Fruit fly (Drosophila melanogaster) whole organism, embryonic: Measurements from ENCODE around the gene CG9674.

Source experiments
- Asciz ChIP-seq: fragments of 200-800 bp; sonication (Bioruptor generic); optimal IDR thresholded peaks from 2 replicates; lab custom pipeline; 2017; ENCODE audit warnings: missing biosample characterization, mild to moderate bottlenecking, missing genetic modification characterization, missing genetic modification reagents
- B-H2 ChIP-seq: fragments of 200-800 bp; sonication (Bioruptor generic); optimal IDR thresholded peaks from 2 replicates; lab custom pipeline; 2018; ENCODE audit warnings: missing biosample characterization, mild to moderate bottlenecking, missing genetic modification characterization
- Bgb ChIP-seq: fragments of 200-800 bp; sonication (Bioruptor generic); IDR thresholded peaks from 2 replicates; pipeline ENCODE4 v1.3.6; 2022; ENCODE audit warnings: missing biosample characterization, missing genetic modification characterization; ENCODE audit not compliant: partially characterized antibody
- C15 ChIP-seq: fragments of 200-800 bp; sonication (Bioruptor generic); IDR thresholded peaks from 3 replicates; pipeline ENCODE4 v1.3.6; 2022; ENCODE audit warnings: missing biosample characterization, missing genetic modification characterization
- CG1024 ChIP-seq: fragments of 200-800 bp; sonication (Bioruptor generic); IDR thresholded peaks from 2 replicates; pipeline ENCODE4 v1.3.6; 2022; ENCODE audit warnings: missing biosample characterization, missing genetic modification characterization
- CG10321 ChIP-seq: fragments of 200-800 bp; sonication (Bioruptor generic); IDR thresholded peaks from 2 replicates; pipeline ENCODE4 v1.3.6; 2022; ENCODE audit warnings: missing biosample characterization, missing genetic modification characterization
- CG12659 ChIP-seq: fragments of 200-800 bp; sonication (Bioruptor generic); optimal IDR thresholded peaks from 3 replicates; lab custom pipeline; 2017; ENCODE audit warnings: mild to moderate bottlenecking, missing biosample characterization, missing genetic modification reagents, missing genetic modification characterization
- CG12744 ChIP-seq: fragments of 200-800 bp; sonication (Bioruptor generic); optimal IDR thresholded peaks from 2 replicates; lab custom pipeline; 2016; ENCODE audit warnings: missing biosample characterization, missing genetic modification characterization
- CG16815 ChIP-seq: fragments of 200-800 bp; sonication (Bioruptor generic); optimal IDR thresholded peaks from 3 replicates; lab custom pipeline; 2017; ENCODE audit warnings: missing biosample characterization, mild to moderate bottlenecking, missing genetic modification characterization
- CG16863 ChIP-seq: fragments of 200-800 bp; sonication (Bioruptor generic); optimal IDR thresholded peaks from 3 replicates; lab custom pipeline; 2016; ENCODE audit warnings: missing biosample characterization, missing genetic modification characterization
- CG17328 ChIP-seq: fragments of 200-800 bp; sonication (Bioruptor generic); IDR thresholded peaks from 2 replicates; pipeline ENCODE4 v1.3.6; 2022; ENCODE audit warnings: missing biosample characterization, missing genetic modification characterization
- CG17359 ChIP-seq: fragments of 200-800 bp; sonication (Bioruptor generic); optimal IDR thresholded peaks from 3 replicates; lab custom pipeline; 2018; ENCODE audit warnings: missing biosample characterization, mild to moderate bottlenecking, missing genetic modification characterization, moderate library complexity
- CG18599 ChIP-seq: fragments of 200-800 bp; sonication (Bioruptor generic); optimal IDR thresholded peaks from 3 replicates; lab custom pipeline; 2017; ENCODE audit warnings: missing biosample characterization, missing genetic modification characterization, mild to moderate bottlenecking, moderate library complexity, missing genetic modification reagents
- CG2202 ChIP-seq: fragments of 200-800 bp; sonication (Bioruptor generic); optimal IDR thresholded peaks from 2 replicates; lab custom pipeline; 2018; ENCODE audit warnings: missing biosample characterization, mild to moderate bottlenecking, missing genetic modification characterization
- CG2678 ChIP-seq: fragments of 200-800 bp; sonication (Bioruptor generic); optimal IDR thresholded peaks from 3 replicates; lab custom pipeline; 2019; ENCODE audit warnings: missing biosample characterization, mild to moderate bottlenecking, missing genetic modification characterization, moderate library complexity
- CG31365 ChIP-seq: fragments of 200-800 bp; sonication (Bioruptor generic); optimal IDR thresholded peaks from 2 replicates; lab custom pipeline; 2018; ENCODE audit warnings: missing biosample characterization, mild to moderate bottlenecking, missing genetic modification characterization
- CG32532 ChIP-seq: fragments of 200-800 bp; sonication (Bioruptor generic); IDR thresholded peaks from 2 replicates; pipeline ENCODE4 v1.3.6; 2022; ENCODE audit warnings: missing biosample characterization, missing genetic modification characterization
- CG34224 ChIP-seq: fragments of 200-800 bp; sonication (Bioruptor generic); IDR thresholded peaks from 3 replicates; pipeline ENCODE4 v1.3.6; 2022; ENCODE audit warnings: missing biosample characterization, missing genetic modification characterization; ENCODE audit not compliant: partially characterized antibody
- CG4424 ChIP-seq: fragments of 200-800 bp; sonication (Bioruptor generic); optimal IDR thresholded peaks from 3 replicates; lab custom pipeline; 2016; ENCODE audit warnings: missing biosample characterization, missing genetic modification characterization
- CG6175 ChIP-seq: fragments of 200-800 bp; sonication (Bioruptor generic); IDR thresholded peaks from 3 replicates; pipeline ENCODE4 v1.3.6; 2022; ENCODE audit warnings: missing biosample characterization, missing genetic modification characterization
- CG6813 ChIP-seq: fragments of 200-800 bp; sonication (Bioruptor generic); optimal IDR thresholded peaks from 2 replicates; lab custom pipeline; 2017; ENCODE audit warnings: missing biosample characterization, missing genetic modification characterization, mild to moderate bottlenecking, moderate library complexity, missing genetic modification reagents
- CG8388 ChIP-seq: fragments of 200-800 bp; sonication (Bioruptor generic); optimal IDR thresholded peaks from 2 replicates; lab custom pipeline; 2019; ENCODE audit warnings: missing biosample characterization, mild to moderate bottlenecking, missing genetic modification characterization, moderate library complexity
- CG8765 ChIP-seq: fragments of 200-800 bp; sonication (Bioruptor generic); IDR thresholded peaks from 2 replicates; pipeline ENCODE4 v1.3.6; 2022; ENCODE audit warnings: missing biosample characterization, missing genetic modification characterization
- Dad ChIP-seq: fragments of 200-800 bp; sonication (Bioruptor generic); optimal IDR thresholded peaks from 3 replicates; lab custom pipeline; 2016; ENCODE audit warnings: missing biosample characterization, missing genetic modification characterization
- E2f2 ChIP-seq: fragments of 200-800 bp; sonication (Bioruptor generic); IDR thresholded peaks from 2 replicates; pipeline ENCODE4 v1.3.6; 2022; ENCODE audit warnings: missing biosample characterization, missing genetic modification characterization
- HLH54F ChIP-seq: fragments of 200-800 bp; sonication (Bioruptor generic); optimal IDR thresholded peaks from 3 replicates; lab custom pipeline; 2016; ENCODE audit warnings: missing biosample characterization, missing genetic modification characterization
- Hmx ChIP-seq: fragments of 200-800 bp; sonication (Bioruptor generic); optimal IDR thresholded peaks from 2 replicates; lab custom pipeline; 2016; ENCODE audit warnings: missing biosample characterization, missing genetic modification characterization
- Lpt ChIP-seq: fragments of >200 bp; optimal IDR thresholded peaks from 2 replicates; lab custom pipeline; 2018; ENCODE audit warnings: missing biosample characterization, missing genetic modification characterization
- Meics ChIP-seq: fragments of 200-800 bp; sonication (Bioruptor generic); optimal IDR thresholded peaks from 2 replicates; lab custom pipeline; 2017; ENCODE audit warnings: missing biosample characterization, mild to moderate bottlenecking, missing genetic modification characterization
- Tbp ChIP-seq: fragments of >200 bp; optimal IDR thresholded peaks from 2 replicates; lab custom pipeline; 2018; ENCODE audit warnings: missing biosample characterization, missing genetic modification characterization
- ara ChIP-seq: fragments of 200-800 bp; sonication (Bioruptor generic); IDR thresholded peaks from 2 replicates; pipeline ENCODE4 v1.3.6; 2022; ENCODE audit warnings: missing biosample characterization, missing genetic modification characterization
- br ChIP-seq: fragments of >200 bp; optimal IDR thresholded peaks from 2 replicates; lab custom pipeline; 2017
- chn ChIP-seq: fragments of 200-800 bp; sonication (Bioruptor generic); optimal IDR thresholded peaks from 2 replicates; lab custom pipeline; 2016; ENCODE audit warnings: missing biosample characterization, missing genetic modification characterization
- dm ChIP-seq: fragments of 200-800 bp; sonication (Bioruptor generic); optimal IDR thresholded peaks from 3 replicates; lab custom pipeline; 2016; ENCODE audit warnings: missing biosample characterization, missing genetic modification characterization
- dmrt99B ChIP-seq: fragments of 200-800 bp; sonication (Bioruptor generic); optimal IDR thresholded peaks from 2 replicates; lab custom pipeline; 2018; ENCODE audit warnings: missing biosample characterization, mild to moderate bottlenecking, missing genetic modification characterization, moderate library complexity
- fu2 ChIP-seq: fragments of 200-800 bp; sonication (Bioruptor generic); optimal IDR thresholded peaks from 2 replicates; lab custom pipeline; 2016; ENCODE audit warnings: missing biosample characterization, missing genetic modification characterization
- hkb ChIP-seq, 2 experiments: fragments of 200-800 bp in 1 of 2; fragments of >200 bp in 1 of 2; sonication (Bioruptor generic) in 1 of 2; IDR thresholded peaks in 1 of 2; optimal IDR thresholded peaks in 1 of 2; 2 replicates each; pipeline versions ENCODE4 v1.3.6 to Lab custom; 2017 to 2022; ENCODE audit warnings: missing biosample characterization in 1 of 2, missing genetic modification characterization in 1 of 2
- insv ChIP-seq, 2 experiments: fragments of 200-800 bp; sonication (Bioruptor generic); optimal IDR thresholded peaks; 3 replicates each; lab custom pipeline; 2016 to 2018; ENCODE audit warnings: missing biosample characterization in 2 of 2, missing genetic modification characterization in 2 of 2
- jing ChIP-seq: fragments of 200-800 bp; sonication (Bioruptor generic); optimal IDR thresholded peaks from 2 replicates; lab custom pipeline; 2018; ENCODE audit warnings: missing biosample characterization, mild to moderate bottlenecking, missing genetic modification characterization
- kah ChIP-seq: fragments of 200-800 bp; sonication (Bioruptor generic); optimal IDR thresholded peaks from 2 replicates; lab custom pipeline; 2018; ENCODE audit warnings: missing biosample characterization, mild to moderate bottlenecking, missing genetic modification characterization
- nerfin-1 ChIP-seq: fragments of 200-800 bp; sonication (Bioruptor generic); optimal IDR thresholded peaks from 3 replicates; lab custom pipeline; 2019; ENCODE audit warnings: missing biosample characterization, mild to moderate bottlenecking, missing genetic modification characterization, moderate library complexity
- nom ChIP-seq: fragments of 200-800 bp; sonication (Bioruptor generic); optimal IDR thresholded peaks from 2 replicates; lab custom pipeline; 2017; ENCODE audit warnings: missing biosample characterization, missing genetic modification characterization, mild to moderate bottlenecking, moderate library complexity, missing genetic modification reagents
- oc ChIP-seq: fragments of 200-800 bp; sonication (Bioruptor generic); optimal IDR thresholded peaks from 2 replicates; lab custom pipeline; 2018; ENCODE audit warnings: missing biosample characterization, mild to moderate bottlenecking, missing genetic modification characterization, moderate library complexity
- otp ChIP-seq: fragments of 200-800 bp; sonication (Bioruptor generic); IDR thresholded peaks from 3 replicates; pipeline ENCODE4, ENCODE4 v1.3.6; 2022; ENCODE audit warnings: missing biosample characterization, missing genetic modification characterization
- pum ChIP-seq: fragments of 200-800 bp; sonication (Bioruptor generic); optimal IDR thresholded peaks from 2 replicates; lab custom pipeline; 2016; ENCODE audit warnings: missing biosample characterization, missing genetic modification characterization
- sd ChIP-seq: fragments of 200-800 bp; sonication (Bioruptor generic); optimal IDR thresholded peaks from 3 replicates; lab custom pipeline; 2018; ENCODE audit warnings: missing biosample characterization, mild to moderate bottlenecking, missing genetic modification characterization, moderate library complexity
- tap ChIP-seq: fragments of 200-800 bp; optimal IDR thresholded peaks from 3 replicates; lab custom pipeline; 2019; ENCODE audit warnings: missing biosample characterization, mild to moderate bottlenecking, missing genetic modification characterization, moderate library complexity
- vvl ChIP-seq: fragments of 200-800 bp; sonication (Bioruptor generic); IDR thresholded peaks from 2 replicates; pipeline ENCODE4 v1.3.6; 2022; ENCODE audit warnings: missing biosample characterization, missing genetic modification characterization

CG9674 gene

dm6 chr3L:16805806-16806719 lies 1.5 kb downstream of the CG9674 start (continued):
- TF ChIP-seq CG31365 (tag; lab: Kevin White, UChicago) (no peak), ara (GFP tag; lab: Robert Waterston, UW) (peak; percentile 42; the same call in 1 of the 2 replicates), vvl (GFP tag; lab: Robert Waterston, UW) (peak; percentile 55), Bgb (GFP tag; lab: Robert Waterston, UW) (no peak), CG6175 (GFP tag; lab: Robert Waterston, UW) (0 out of 3 replicates have a peak, but pooled peaks have one; percentile 21), CG16863 (GFP tag; lab: Kevin White, UChicago) (no peak), nerfin-1 (tag; lab: Kevin White, UChicago) (no peak), Hmx (peak; percentile 22), kah (no peak), CG17328 (GFP tag; lab: Robert Waterston, UW) (peak; percentile 42; the same call in 1 of the 2 replicates), Meics (peak; percentile 13), CG17359 (tag; lab: Kevin White, UChicago) (peak; percentile 49), CG2202 (tag; lab: Kevin White, UChicago) (peak; percentile 44), CG1024 (GFP tag; lab: Robert Waterston, UW) (no peak), sd (no peak), B-H2 (GFP tag; lab: Kevin White, UChicago) (no peak), nom (GFP tag; lab: Kevin White, UChicago) (no peak), Tbp (GFP tag; lab: Kevin White, UChicago) (no peak), jing (GFP tag; lab: Kevin White, UChicago) (no peak), br (lab: Kevin White, UChicago) (no peak), tap (tag; lab: Kevin White, UChicago) (peak; percentile 29), CG4424 (peak; percentile 29), E2f2 (GFP tag; lab: Robert Waterston, UW) (no peak; the same call in 1 of the 2 replicates), CG12744 (GFP tag; lab: Kevin White, UChicago) (peak; percentile 9), HLH54F (GFP tag; lab: Kevin White, UChicago) (peak; percentile 56), Dad (GFP tag; lab: Kevin White, UChicago) (peak; percentile 28), pum (GFP tag; lab: Kevin White, UChicago) (peak; percentile 47), C15 (no peak), hkb (optimal IDR thresholded peaks at IDR 0.05; lab: Kevin White, UChicago) (no peak), hkb (GFP tag; IDR thresholded peaks at IDR 0.05; lab: Robert Waterston, UW) (peak; percentile 31; the same call in 1 of the 2 replicates), oc (tag; lab: Kevin White, UChicago) (no peak), CG32532 (peak; percentile 69), CG8765 (GFP tag; lab: Robert Waterston, UW) (no peak), fu2 (peak; percentile 10), CG10321 (GFP tag; lab: Robert Waterston, UW) (no peak), Lpt (GFP tag; lab: Kevin White, UChicago) (no peak), CG12659 (GFP tag; lab: Kevin White, UChicago) (peak; percentile 12), dmrt99B (tag; lab: Kevin White, UChicago) (peak; percentile 63), CG8388 (GFP tag; lab: Kevin White, UChicago) (peak; percentile 99), CG16815 (GFP tag; lab: Kevin White, UChicago) (peak; percentile 2), CG34224 (GFP tag; lab: Robert Waterston, UW) (no peak), dm (GFP tag; lab: Kevin White, UChicago) (peak; percentile 15), CG18599 (peak; percentile 87), insv (GFP tag; optimal IDR thresholded peaks at IDR 0.05; lab: Kevin White, UChicago) (no peak), Asciz (GFP tag; lab: Kevin White, UChicago) (peak; percentile 21), CG2678 (tag; lab: Kevin White, UChicago) (peak; percentile 73), otp (GFP tag; lab: Robert Waterston, UW) (no peak), chn (GFP tag; lab: Kevin White, UChicago) (peak; percentile 37), CG6813 (GFP tag; lab: Kevin White, UChicago) (peak; percentile 20)
